Worm (Caenorhabditis elegans) whole organism, early embryonic: ENCODE results near the gene glod-4.

Source experiments
- B0310.2 ChIP-seq: sonication (generic microtip); optimal IDR thresholded peaks from 2 replicates; lab custom pipeline; 2016; ENCODE audit warnings: mild to moderate bottlenecking, missing genetic modification characterization, missing compliant biosample characterization
- ama-1 ChIP-seq: fragments of 150-350 bp; optimal IDR thresholded peaks from 2 replicates; lab custom pipeline; 2014
- ceh-13 ChIP-seq: fragments of 200-800 bp; sonication (Bioruptor generic); optimal IDR thresholded peaks from 2 replicates; lab custom pipeline; 2018; ENCODE audit warnings: mild to moderate bottlenecking, missing genetic modification characterization, missing compliant biosample characterization
- ceh-36 ChIP-seq: sonication (generic microtip); optimal IDR thresholded peaks from 2 replicates; lab custom pipeline; 2016; ENCODE audit warnings: missing genetic modification characterization, inconsistent platforms, missing compliant biosample characterization
- ets-7 ChIP-seq: sonication (generic microtip); optimal IDR thresholded peaks from 2 replicates; lab custom pipeline; 2016; ENCODE audit warnings: missing genotype, missing genetic modification characterization, missing compliant biosample characterization
- hmbx-1 ChIP-seq: sonication (generic microtip); optimal IDR thresholded peaks from 2 replicates; lab custom pipeline; 2016; ENCODE audit warnings: mild to moderate bottlenecking, missing genetic modification characterization, missing compliant biosample characterization
- hmg-4 ChIP-seq: fragments of 200-800 bp; sonication (Bioruptor generic); optimal IDR thresholded peaks from 2 replicates; lab custom pipeline; 2018; ENCODE audit warnings: mild to moderate bottlenecking, missing genetic modification characterization, missing compliant biosample characterization
- scrt-1 ChIP-seq: fragments of 200-800 bp; sonication (Bioruptor generic); IDR thresholded peaks from 2 replicates; pipeline ENCODE4 v1.3.6; 2022; ENCODE audit warnings: missing genetic modification characterization, missing compliant biosample characterization
- sea-1 ChIP-seq: fragments of 200-800 bp; sonication (Bioruptor generic); conservative IDR thresholded peaks from 2 replicates; pipeline ENCODE4 v1.3.6; 2022; ENCODE audit warnings: missing genetic modification characterization, missing compliant biosample characterization
- tbx-11 ChIP-seq: fragments of 200-800 bp; sonication (Bioruptor generic); IDR thresholded peaks from 2 replicates; pipeline ENCODE4 v1.3.6; 2022; ENCODE audit warnings: missing genetic modification characterization, missing compliant biosample characterization
- tra-4 ChIP-seq: sonication (generic microtip); optimal IDR thresholded peaks from 2 replicates; lab custom pipeline; 2017; ENCODE audit warnings: missing genetic modification characterization, missing compliant biosample characterization

ce11 chrIII:4120386-4120785, 33.0 kb upstream of the glod-4 start:
- TF ChIP-seq hmbx-1 (no peak), B0310.2 (tag; lab: Kevin White, UChicago) (no peak), ceh-36 (tag; lab: Kevin White, UChicago) (no peak), ama-1 (lab: Kevin White, UChicago) (no peak), tra-4 (no peak), ets-7 (tag; lab: Kevin White, UChicago) (no peak), sea-1 (GFP tag; lab: Robert Waterston, UW) (no peak), ceh-13 (GFP tag; lab: Kevin White, UChicago) (no peak), hmg-4 (GFP tag; lab: Kevin White, UChicago) (no peak), tbx-11 (GFP tag; lab: Robert Waterston, UW) (no peak), scrt-1 (GFP tag; lab: Robert Waterston, UW) (no peak)
